Fruit fly (Drosophila melanogaster) whole organism, adult: ENCODE results near the gene Pvf2.

Experiments used
- CG14711 ChIP-seq: fragments of 200-800 bp; sonication (Bioruptor generic); optimal IDR thresholded peaks from 2 replicates; lab custom pipeline; 2018; ENCODE audit warnings: missing biosample characterization, mild to moderate bottlenecking, missing genetic modification characterization, moderate library complexity
- Hr96 ChIP-seq: fragments of 200-800 bp; sonication (Bioruptor generic); optimal IDR thresholded peaks from 2 replicates; lab custom pipeline; 2016; ENCODE audit warnings: missing biosample characterization, missing genetic modification characterization
- Mnt ChIP-seq: fragments of 200-800 bp; sonication (Bioruptor generic); optimal IDR thresholded peaks from 2 replicates; lab custom pipeline; 2016; ENCODE audit warnings: missing biosample characterization, mild to moderate bottlenecking, missing genetic modification characterization

- TF ChIP-seq Mnt (no peak), CG14711 (no peak), Hr96 (GFP tag; lab: Kevin White, UChicago) (no peak)
These were observed 33.9 kb upstream of the Pvf2 start for dm6 chr2L:7118205-7118801.
